Worm (Caenorhabditis elegans) whole organism, L3 larva: ENCODE results near the gene npax-2.

Experiments
- R02D3.7 ChIP-seq: fragments of 150-350 bp; optimal IDR thresholded peaks from 2 replicates; lab custom pipeline; 2014; ENCODE audit warnings: missing biosample characterization, missing genetic modification characterization
- aly-2 ChIP-seq: fragments of 150-350 bp; optimal IDR thresholded peaks from 2 replicates; lab custom pipeline; 2014; ENCODE audit warnings: missing biosample characterization, missing genetic modification characterization
- ceh-16 ChIP-seq: sonication (generic microtip); optimal IDR thresholded peaks from 2 replicates; lab custom pipeline; 2017; ENCODE audit warnings: missing biosample characterization, missing genetic modification characterization
- ceh-28 ChIP-seq: fragments of 150-350 bp; optimal IDR thresholded peaks from 2 replicates; lab custom pipeline; 2014; ENCODE audit warnings: missing biosample characterization, missing genetic modification reagents, missing genetic modification characterization
- ceh-9 ChIP-seq: sonication (generic microtip); optimal IDR thresholded peaks from 2 replicates; lab custom pipeline; 2018; ENCODE audit warnings: missing biosample characterization, missing genetic modification characterization
- egl-5 ChIP-seq: fragments of 150-350 bp; optimal IDR thresholded peaks from 2 replicates; lab custom pipeline; 2017; ENCODE audit warnings: missing biosample characterization, missing genetic modification reagents, missing genetic modification characterization, inconsistent platforms
- elt-1 ChIP-seq: fragments of 150-350 bp; optimal IDR thresholded peaks from 2 replicates; lab custom pipeline; 2014; ENCODE audit warnings: missing biosample characterization, missing genetic modification characterization
- elt-2 ChIP-seq: sonication (generic microtip); optimal IDR thresholded peaks from 2 replicates; lab custom pipeline; 2016; ENCODE audit warnings: missing genetic modification reagents, mild to moderate bottlenecking, missing genetic modification characterization, missing compliant biosample characterization
- elt-3 ChIP-seq, 3 experiments: fragments of 150-350 bp in 1 of 3; sonication (generic microtip) in 2 of 3; optimal IDR thresholded peaks; 2 replicates in 2 of 3; 4 replicates in 1 of 3; lab custom pipeline; 2014 to 2017; ENCODE audit warnings: missing biosample characterization in 3 of 3, missing genetic modification characterization in 3 of 3
- fkh-10 ChIP-seq: sonication (generic microtip); optimal IDR thresholded peaks from 2 replicates; lab custom pipeline; 2017; ENCODE audit warnings: missing biosample characterization, missing genetic modification reagents, missing genetic modification characterization
- fkh-2 ChIP-seq: fragments of 150-350 bp; optimal IDR thresholded peaks from 2 replicates; lab custom pipeline; 2014; ENCODE audit warnings: missing biosample characterization, missing genetic modification reagents, missing genetic modification characterization
- fos-1 ChIP-seq: fragments of 150-350 bp; optimal IDR thresholded peaks from 2 replicates; lab custom pipeline; 2014; ENCODE audit warnings: missing biosample characterization, missing genetic modification characterization
- hmg-11 ChIP-seq: sonication (generic microtip); optimal IDR thresholded peaks from 2 replicates; lab custom pipeline; 2016; ENCODE audit warnings: missing genetic modification characterization, missing compliant biosample characterization
- jun-1 ChIP-seq: fragments of 150-350 bp; optimal IDR thresholded peaks from 2 replicates; lab custom pipeline; 2014; ENCODE audit warnings: missing biosample characterization, missing genetic modification reagents, missing genetic modification characterization
- lin-39 ChIP-seq: fragments of 150-350 bp; optimal IDR thresholded peaks from 2 replicates; lab custom pipeline; 2018; ENCODE audit warnings: missing biosample characterization, missing genetic modification reagents, missing genetic modification characterization
- mdl-1 ChIP-seq: fragments of 150-350 bp; optimal IDR thresholded peaks from 2 replicates; lab custom pipeline; 2014; ENCODE audit warnings: missing biosample characterization, missing genetic modification characterization
- nfya-1 ChIP-seq: sonication (generic microtip); optimal IDR thresholded peaks from 2 replicates; lab custom pipeline; 2017; ENCODE audit warnings: missing genetic modification characterization, mild to moderate bottlenecking, missing compliant biosample characterization, antibody characterized with exemption, moderate library complexity; ENCODE audit not compliant: insufficient read depth
- nhr-11 ChIP-seq: fragments of 150-350 bp; optimal IDR thresholded peaks from 2 replicates; lab custom pipeline; 2014; ENCODE audit warnings: missing biosample characterization, missing genetic modification characterization
- nhr-12 ChIP-seq: fragments of 150-350 bp; optimal IDR thresholded peaks from 2 replicates; lab custom pipeline; 2014; ENCODE audit warnings: missing biosample characterization, missing genetic modification characterization
- nhr-23 ChIP-seq: fragments of 150-350 bp; optimal IDR thresholded peaks from 2 replicates; lab custom pipeline; 2014; ENCODE audit warnings: missing biosample characterization, missing genetic modification reagents, missing genetic modification characterization
- nhr-237 ChIP-seq: fragments of 150-350 bp; optimal IDR thresholded peaks from 2 replicates; lab custom pipeline; 2014; ENCODE audit warnings: missing biosample characterization, missing genetic modification characterization
- nhr-25 ChIP-seq: sonication (generic microtip); optimal IDR thresholded peaks from 2 replicates; lab custom pipeline; 2017; ENCODE audit warnings: missing biosample characterization, missing genetic modification characterization
- nhr-28 ChIP-seq: fragments of 150-350 bp; optimal IDR thresholded peaks from 2 replicates; lab custom pipeline; 2014; ENCODE audit warnings: missing biosample characterization, missing genetic modification characterization
- nhr-43 ChIP-seq: sonication (generic microtip); optimal IDR thresholded peaks from 2 replicates; lab custom pipeline; 2016; ENCODE audit warnings: mild to moderate bottlenecking, missing genetic modification characterization, missing compliant biosample characterization; ENCODE audit not compliant: poor library complexity, severe bottlenecking
- nhr-67 ChIP-seq: fragments of 150-350 bp; optimal IDR thresholded peaks from 2 replicates; lab custom pipeline; 2014; ENCODE audit warnings: missing biosample characterization, missing genetic modification characterization
- nhr-77 ChIP-seq: fragments of 150-350 bp; optimal IDR thresholded peaks from 2 replicates; lab custom pipeline; 2014; ENCODE audit warnings: missing biosample characterization, missing genetic modification characterization
- pha-4 ChIP-seq: fragments of 150-350 bp; optimal IDR thresholded peaks from 2 replicates; lab custom pipeline; 2014; ENCODE audit warnings: missing biosample characterization, missing genetic modification reagents, missing genetic modification characterization
- pqm-1 ChIP-seq: fragments of 150-350 bp; optimal IDR thresholded peaks from 2 replicates; lab custom pipeline; 2017; ENCODE audit warnings: missing biosample characterization, missing genetic modification characterization, inconsistent platforms
- sea-2 ChIP-seq: fragments of 150-350 bp; sonication (generic microtip); optimal IDR thresholded peaks from 4 replicates; lab custom pipeline; 2014; ENCODE audit warnings: missing biosample characterization, missing genetic modification reagents, missing genetic modification characterization
- skn-1 ChIP-seq: fragments of 150-350 bp; optimal IDR thresholded peaks from 2 replicates; lab custom pipeline; 2014; ENCODE audit warnings: missing biosample characterization, missing genetic modification characterization
- snpc-4 ChIP-seq: fragments of 150-350 bp; optimal IDR thresholded peaks from 2 replicates; lab custom pipeline; 2014; ENCODE audit warnings: missing biosample characterization, missing genetic modification characterization
- tbx-2 ChIP-seq: sonication (generic microtip); optimal IDR thresholded peaks from 2 replicates; lab custom pipeline; 2016; ENCODE audit warnings: mild to moderate bottlenecking, missing genetic modification characterization, missing compliant biosample characterization
- unc-39 ChIP-seq: sonication (generic microtip); optimal IDR thresholded peaks from 4 replicates; lab custom pipeline; 2017; ENCODE audit warnings: missing biosample characterization, missing genetic modification characterization
- zag-1 ChIP-seq: fragments of 150-350 bp; optimal IDR thresholded peaks from 2 replicates; lab custom pipeline; 2014; ENCODE audit warnings: missing biosample characterization, missing genetic modification characterization

npax-2 gene

DNA sequence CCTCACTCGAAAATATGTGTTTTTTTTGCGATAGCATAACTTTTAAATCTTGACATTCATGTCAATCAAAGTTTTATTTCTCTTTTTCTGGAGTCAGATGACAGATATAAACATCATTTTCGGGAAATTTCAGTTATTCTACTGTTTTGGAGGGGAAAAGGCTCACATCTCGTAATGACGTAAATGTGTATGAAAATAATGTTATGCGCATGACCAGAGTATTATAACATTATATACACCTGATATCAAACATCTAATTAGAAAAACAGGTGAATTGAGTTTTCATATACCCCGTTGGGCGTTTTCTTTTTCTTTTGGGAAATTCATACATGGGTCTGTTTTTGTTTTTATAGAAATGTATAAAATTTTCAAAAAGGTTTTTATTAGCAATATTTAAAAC lies 5.7 kb downstream of the npax-2 start:
- TF ChIP-seq ceh-9 (tag; lab: Kevin White, UChicago) (no peak), nhr-43 (tag; lab: Kevin White, UChicago) (peak; percentile 34), aly-2 (tag; lab: Kevin White, UChicago) (no peak), ceh-16 (tag; lab: Kevin White, UChicago) (no peak), nhr-77 (tag; lab: Kevin White, UChicago) (no peak), fkh-10 (GFP tag; lab: Kevin White, UChicago) (no peak), zag-1 (no peak), nhr-23 (peak; percentile 89), nhr-67 (tag; lab: Kevin White, UChicago) (no peak), elt-3 (tag; optimal IDR thresholded peaks at IDR 0.05; lab: Kevin White, UChicago) (no peak), fos-1 (tag; lab: Kevin White, UChicago) (no peak), snpc-4 (tag; lab: Kevin White, UChicago) (no peak)
- TF ChIP-seq, all 47 proteins: peak for 2

DNA sequence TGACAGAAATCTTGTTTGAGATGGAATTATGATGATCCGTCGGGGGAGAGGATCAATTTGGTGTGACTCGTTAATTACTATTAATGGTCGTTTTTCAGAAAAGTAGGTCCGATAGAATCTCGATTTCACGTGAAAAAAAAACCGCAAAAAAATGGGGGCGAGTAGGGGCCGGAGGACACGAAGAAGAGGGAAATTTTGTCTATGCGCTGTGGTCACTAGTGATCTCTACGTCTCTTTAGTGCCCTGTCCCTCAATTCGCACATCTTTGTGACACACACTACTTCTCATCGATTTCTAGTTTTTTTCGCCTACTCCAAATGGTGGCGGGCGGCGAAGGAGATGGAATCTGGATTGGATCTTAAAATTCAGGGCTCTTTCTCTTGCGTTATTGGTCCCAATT lies 9.3 kb downstream of the npax-2 start:
- TF ChIP-seq skn-1 (tag; lab: Kevin White, UChicago), result no peak
- no peak for TF ChIP-seq nhr-23
- peak; percentile 46 for TF ChIP-seq hmg-11
- no peak for TF ChIP-seq mdl-1
- TF ChIP-seq nhr-237 (tag; lab: Kevin White, UChicago), result no peak
- no peak for TF ChIP-seq fkh-2 (tag; lab: Kevin White, UChicago)
- TF ChIP-seq unc-39 (tag; lab: Kevin White, UChicago), result no peak
- peak; percentile 40 for TF ChIP-seq nfya-1 (tag; lab: Kevin White, UChicago)
- TF ChIP-seq ceh-16 (tag; lab: Kevin White, UChicago), result no peak
- TF ChIP-seq, all 47 proteins: peak for 2

DNA sequence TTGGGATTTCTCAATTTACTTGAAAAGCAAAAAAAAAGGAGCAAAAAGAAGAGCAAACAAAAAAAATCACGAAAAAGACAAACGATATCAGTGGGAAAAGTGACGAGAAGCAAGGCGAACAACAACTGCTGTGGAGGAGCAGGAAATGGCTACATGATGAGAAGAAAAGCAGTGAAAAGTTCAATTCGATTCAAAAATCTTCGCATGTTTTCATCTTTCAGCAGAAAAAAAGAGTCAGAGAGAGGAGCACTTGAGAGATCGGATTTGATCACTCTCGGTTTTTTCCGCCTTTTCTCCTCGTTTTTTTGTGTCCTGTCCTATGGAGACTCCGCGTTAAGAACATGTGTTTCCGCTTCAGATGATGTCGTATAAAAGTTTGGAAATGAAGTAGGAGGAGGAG lies 11.0 kb downstream of the npax-2 start:
- TF ChIP-seq nhr-25 (tag; lab: Kevin White, UChicago), result no peak
- peak; percentile 55 for TF ChIP-seq fkh-10 (GFP tag; lab: Kevin White, UChicago)
- peak; percentile 16 for TF ChIP-seq nfya-1 (tag; lab: Kevin White, UChicago)
- TF ChIP-seq nhr-23, result no peak
- no peak for TF ChIP-seq nhr-12 (tag; lab: Kevin White, UChicago)
- TF ChIP-seq ceh-28 (tag; lab: Kevin White, UChicago), result no peak

DNA sequence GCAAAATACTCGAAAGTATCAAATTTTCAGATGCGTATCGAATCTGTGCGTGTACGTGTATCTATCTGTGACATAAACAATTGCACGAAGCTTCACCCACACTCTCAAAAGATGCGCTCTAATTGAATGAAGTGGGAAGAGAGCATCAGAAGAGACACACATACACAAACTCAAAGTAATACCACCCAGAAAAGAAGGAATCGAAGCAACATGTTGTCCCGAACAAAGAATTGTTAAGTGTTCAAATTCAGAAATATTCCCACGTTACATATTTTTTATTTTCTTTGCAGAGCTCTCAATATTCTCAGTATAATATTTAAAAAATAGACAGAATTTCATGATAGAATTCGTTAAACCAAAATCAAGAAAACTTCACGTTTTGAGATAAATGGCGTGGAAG lies 13.0 kb downstream of the npax-2 start:
- no peak for TF ChIP-seq elt-1
- no peak for TF ChIP-seq R02D3.7 (tag; lab: Kevin White, UChicago)
- TF ChIP-seq elt-3 (tag; optimal IDR thresholded peaks at IDR 0.05; lab: Kevin White, UChicago), result no peak
- TF ChIP-seq nhr-12 (tag; lab: Kevin White, UChicago), result no peak
- TF ChIP-seq elt-2 (tag; lab: Kevin White, UChicago), result no peak
- TF ChIP-seq jun-1, result no peak
- no peak for TF ChIP-seq tbx-2 (tag; lab: Kevin White, UChicago)
- TF ChIP-seq nfya-1 (tag; lab: Kevin White, UChicago), result no peak
- TF ChIP-seq pqm-1, result no peak
- no peak for TF ChIP-seq nhr-23
- TF ChIP-seq aly-2 (tag; lab: Kevin White, UChicago), result no peak
- TF ChIP-seq nhr-43 (tag; lab: Kevin White, UChicago), result no peak
- TF ChIP-seq nhr-77 (tag; lab: Kevin White, UChicago), result no peak
- no peak for TF ChIP-seq pha-4 (tag; lab: Kevin White, UChicago)
- TF ChIP-seq egl-5, result no peak
- no peak for TF ChIP-seq snpc-4 (tag; lab: Kevin White, UChicago)

DNA sequence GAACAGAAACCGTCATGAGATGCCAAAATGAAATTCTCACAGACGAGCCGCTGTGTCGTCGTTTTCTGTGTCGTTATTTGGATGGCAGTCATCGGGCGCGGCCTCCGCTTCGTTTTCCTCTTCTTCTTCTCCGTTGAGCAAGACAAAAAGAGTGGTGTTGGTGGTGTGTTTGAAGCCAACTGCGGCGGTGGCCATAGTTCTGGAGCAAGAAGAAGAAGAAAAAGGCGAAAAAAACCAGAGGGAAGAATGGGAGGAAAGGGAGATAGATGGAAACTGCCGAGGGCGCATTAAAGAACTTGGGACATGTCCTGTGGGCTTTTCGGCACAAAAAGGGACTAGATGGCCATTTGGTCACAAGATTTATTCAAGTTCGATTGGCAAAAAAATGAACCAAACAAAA lies 18.3 kb downstream of the npax-2 start, which contains the start of gene F53B1.9:
Gene F53B1.9, minus strand, starts transcription at position 195 of the 400 bp plus-strand sequence.
- peak; percentile 50 for TF ChIP-seq lin-39 (tag; lab: Kevin White, UChicago)
- TF ChIP-seq nfya-1 (tag; lab: Kevin White, UChicago), result peak; percentile 15
- TF ChIP-seq aly-2 (tag; lab: Kevin White, UChicago), result no peak
- TF ChIP-seq nhr-28 (tag; lab: Kevin White, UChicago), result no peak
- peak; percentile 44 for TF ChIP-seq hmg-11
- TF ChIP-seq unc-39 (tag; lab: Kevin White, UChicago), result no peak
- no peak for TF ChIP-seq nhr-11 (tag; lab: Kevin White, UChicago)
- no peak for TF ChIP-seq elt-2 (tag; lab: Kevin White, UChicago)
- TF ChIP-seq fos-1 (tag; lab: Kevin White, UChicago), result no peak
- no peak for TF ChIP-seq R02D3.7 (tag; lab: Kevin White, UChicago)
- TF ChIP-seq sea-2 (GFP tag; lab: Kevin White, UChicago), result no peak
- TF ChIP-seq, all 47 proteins: peak for 3
